Fruit fly (Drosophila melanogaster) whole organism, pupa: ENCODE results near the gene kon.
A peak's percentile ranks its signal among the peaks of the same experiment; 100 is the strongest.

Experiments used
- CG10348 ChIP-seq: fragments of 200-800 bp; sonication (Bioruptor generic); IDR thresholded peaks from 2 replicates; pipeline ENCODE4 v1.3.6; 2022; ENCODE audit warnings: missing biosample characterization, missing genetic modification characterization
- CG12605 ChIP-seq: fragments of 200-800 bp; sonication (Bioruptor generic); IDR thresholded peaks from 2 replicates; pipeline ENCODE4 v1.3.6; 2022; ENCODE audit warnings: missing biosample characterization, missing genetic modification characterization
- CG13204 ChIP-seq: fragments of 200-800 bp; sonication (Bioruptor generic); optimal IDR thresholded peaks from 2 replicates; lab custom pipeline; 2018; ENCODE audit warnings: missing biosample characterization, mild to moderate bottlenecking, missing genetic modification characterization, moderate library complexity
- CG14655 ChIP-seq: fragments of 200-800 bp; sonication (Bioruptor generic); optimal IDR thresholded peaks from 3 replicates; lab custom pipeline; 2017; ENCODE audit warnings: mild to moderate bottlenecking, missing biosample characterization, missing genetic modification reagents, missing genetic modification characterization
- CG15710 ChIP-seq: fragments of 200-800 bp; sonication (Bioruptor generic); optimal IDR thresholded peaks from 2 replicates; lab custom pipeline; 2018; ENCODE audit warnings: missing biosample characterization, mild to moderate bottlenecking, missing genetic modification characterization, moderate library complexity
- CG17806 ChIP-seq: fragments of 200-800 bp; sonication (Bioruptor generic); optimal IDR thresholded peaks from 2 replicates; lab custom pipeline; 2018; ENCODE audit warnings: missing biosample characterization, mild to moderate bottlenecking, missing genetic modification characterization, moderate library complexity
- CG32121 ChIP-seq: fragments of 200-800 bp; sonication (Bioruptor generic); IDR thresholded peaks from 2 replicates; pipeline ENCODE4 v1.3.6; 2022; ENCODE audit warnings: missing biosample characterization, missing genetic modification characterization
- CG34367 ChIP-seq: fragments of 200-800 bp; sonication (Bioruptor generic); optimal IDR thresholded peaks from 2 replicates; lab custom pipeline; 2018; ENCODE audit warnings: missing biosample characterization, mild to moderate bottlenecking, missing genetic modification characterization
- CG4496 ChIP-seq: fragments of 200-800 bp; sonication (Bioruptor generic); IDR thresholded peaks from 3 replicates; pipeline ENCODE4 v1.3.6; 2022; ENCODE audit warnings: missing biosample characterization, missing genetic modification characterization
- CG8159 ChIP-seq: fragments of 200-800 bp; sonication (Bioruptor generic); optimal IDR thresholded peaks from 3 replicates; lab custom pipeline; 2018; ENCODE audit warnings: missing biosample characterization, mild to moderate bottlenecking, missing genetic modification characterization, moderate library complexity
- CG8301 ChIP-seq: fragments of 200-800 bp; sonication (Bioruptor generic); optimal IDR thresholded peaks from 2 replicates; lab custom pipeline; 2018; ENCODE audit warnings: missing biosample characterization, mild to moderate bottlenecking, missing genetic modification characterization
- CG9948 ChIP-seq: fragments of 200-800 bp; sonication (Bioruptor generic); optimal IDR thresholded peaks from 2 replicates; lab custom pipeline; 2018; ENCODE audit warnings: missing biosample characterization, mild to moderate bottlenecking, missing genetic modification characterization, moderate library complexity
- D1 ChIP-seq: fragments of 200-800 bp; sonication (Bioruptor generic); optimal IDR thresholded peaks from 2 replicates; lab custom pipeline; 2018; ENCODE audit warnings: missing biosample characterization, mild to moderate bottlenecking, missing genetic modification characterization, moderate library complexity
- EcR ChIP-seq: fragments of 200-800 bp; sonication (Bioruptor generic); optimal IDR thresholded peaks from 3 replicates; lab custom pipeline; 2019; ENCODE audit warnings: missing biosample characterization, missing genetic modification characterization, mild to moderate bottlenecking, moderate library complexity, missing genetic modification reagents
- Ets98B ChIP-seq: fragments of 200-800 bp; sonication (Bioruptor generic); IDR thresholded peaks from 2 replicates; pipeline ENCODE4 v1.3.6; 2022; ENCODE audit warnings: missing biosample characterization, missing genetic modification characterization
- Pif1A ChIP-seq: fragments of 200-800 bp; sonication (Bioruptor generic); optimal IDR thresholded peaks from 3 replicates; lab custom pipeline; 2016; ENCODE audit warnings: missing biosample characterization, missing genetic modification characterization
- Pif1B ChIP-seq: fragments of 200-800 bp; sonication (Bioruptor generic); optimal IDR thresholded peaks from 3 replicates; lab custom pipeline; 2016; ENCODE audit warnings: missing biosample characterization, missing genetic modification characterization
- Snoo ChIP-seq: fragments of 200-800 bp; sonication (Bioruptor generic); optimal IDR thresholded peaks from 3 replicates; lab custom pipeline; 2017; ENCODE audit warnings: missing biosample characterization, mild to moderate bottlenecking, missing genetic modification characterization, inconsistent platforms
- fd96Ca ChIP-seq: fragments of 200-800 bp; sonication (Bioruptor generic); IDR thresholded peaks from 3 replicates; pipeline ENCODE4 v1.3.6; 2022; ENCODE audit warnings: missing biosample characterization, missing genetic modification characterization
- gl ChIP-seq: fragments of 200-800 bp; sonication (Bioruptor generic); optimal IDR thresholded peaks from 2 replicates; lab custom pipeline; 2018; ENCODE audit warnings: missing biosample characterization, mild to moderate bottlenecking, missing genetic modification characterization
- rn ChIP-seq: fragments of 200-800 bp; sonication (Bioruptor generic); IDR thresholded peaks from 2 replicates; pipeline ENCODE4 v1.3.6; 2022; ENCODE audit warnings: missing biosample characterization, missing genetic modification characterization

Gene kon

DNA sequence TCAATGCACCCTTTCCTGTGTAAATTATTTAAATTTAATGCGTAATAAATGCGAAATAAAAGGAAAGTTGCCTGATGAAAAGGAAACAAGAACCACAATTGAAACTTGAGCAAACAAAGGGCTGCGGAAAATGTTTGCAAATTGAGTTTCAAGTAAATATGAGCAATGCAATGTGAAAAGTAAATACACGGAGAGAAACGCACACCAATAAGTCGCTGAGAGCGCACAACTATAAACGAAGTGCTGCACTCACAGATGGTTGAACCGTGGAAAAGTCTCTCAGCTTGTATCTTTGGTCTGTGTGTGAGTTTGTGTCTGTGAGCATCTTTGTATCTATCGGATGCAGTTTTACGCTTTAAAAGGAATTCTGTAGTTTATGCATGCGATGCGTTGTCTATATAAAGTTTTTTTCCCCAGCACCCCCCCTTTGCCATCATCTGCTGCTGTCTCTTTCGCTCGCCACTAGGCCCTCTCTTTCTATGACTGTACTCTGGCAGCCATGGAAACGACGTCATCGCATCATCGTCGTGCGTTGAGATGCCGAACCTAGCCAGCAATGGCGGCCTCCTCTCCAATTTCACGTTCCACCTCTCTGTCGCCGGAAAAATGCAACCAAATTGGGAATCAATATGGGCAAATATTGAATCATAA lies 44.0 kb downstream of the kon start:
- peak; percentile 69 for TF ChIP-seq Ets98B (GFP tag; lab: Robert Waterston, UW)
- peak; percentile 25 for TF ChIP-seq Snoo (tag; lab: Kevin White, UChicago)
- peak; percentile 42 for TF ChIP-seq CG15710 (tag; lab: Kevin White, UChicago)
- peak; percentile 46 for TF ChIP-seq CG34367
- TF ChIP-seq CG4496 (GFP tag; lab: Robert Waterston, UW): no peak; the same call in 1 of the 3 replicates
- no peak for TF ChIP-seq D1 (tag; lab: Kevin White, UChicago)
- TF ChIP-seq gl: peak; percentile 64
- peak; percentile 40 for TF ChIP-seq CG12605 (GFP tag; lab: Robert Waterston, UW)
- TF ChIP-seq CG10348: no peak
- peak; percentile 44 for TF ChIP-seq Pif1B (GFP tag; lab: Kevin White, UChicago)
- TF ChIP-seq rn: no peak
- TF ChIP-seq CG9948 (tag; lab: Kevin White, UChicago): no peak
- TF ChIP-seq EcR: peak; percentile 90
- peak; percentile 79 for TF ChIP-seq fd96Ca (GFP tag; lab: Robert Waterston, UW)
- TF ChIP-seq CG13204: peak; percentile 52
- peak; percentile 52 for TF ChIP-seq Pif1A (GFP tag; lab: Kevin White, UChicago)
- peak; percentile 2 for TF ChIP-seq CG8301 (tag; lab: Kevin White, UChicago)
- peak; percentile 35 for TF ChIP-seq CG8159 (tag; lab: Kevin White, UChicago)
- peak; percentile 36 for TF ChIP-seq CG14655 (GFP tag; lab: Kevin White, UChicago)
- TF ChIP-seq CG32121: peak; percentile 71
- peak; percentile 30 for TF ChIP-seq CG17806 (tag; lab: Kevin White, UChicago)

DNA sequence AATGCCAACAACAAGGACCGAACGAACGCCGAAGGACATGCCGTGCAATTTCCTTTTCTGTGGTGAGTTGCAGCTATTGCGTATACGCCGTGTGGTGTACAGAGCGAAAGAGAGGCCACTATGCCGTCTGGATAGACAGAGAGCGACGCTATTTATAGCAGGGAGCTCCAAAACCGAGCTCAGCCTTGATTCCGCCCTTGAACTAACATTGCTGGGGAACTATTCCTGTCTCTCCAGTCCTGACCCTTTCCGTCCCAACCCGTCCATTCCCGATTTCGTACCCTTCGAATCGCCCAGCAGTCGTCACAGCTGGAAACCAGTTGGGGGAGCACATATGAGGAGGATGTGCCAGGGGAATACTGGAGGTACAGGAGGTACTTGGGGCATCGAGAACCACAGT lies 45.3 kb downstream of the kon start:
- no peak for TF ChIP-seq Pif1A (GFP tag; lab: Kevin White, UChicago)
- TF ChIP-seq CG10348: no peak
- peak; percentile 57 for TF ChIP-seq CG13204
- TF ChIP-seq CG15710 (tag; lab: Kevin White, UChicago): no peak
- TF ChIP-seq Snoo (tag; lab: Kevin White, UChicago): no peak
- no peak for TF ChIP-seq D1 (tag; lab: Kevin White, UChicago)
- TF ChIP-seq Pif1B (GFP tag; lab: Kevin White, UChicago): no peak
- no peak for TF ChIP-seq CG8301 (tag; lab: Kevin White, UChicago)
- no peak for TF ChIP-seq fd96Ca (GFP tag; lab: Robert Waterston, UW)
- TF ChIP-seq CG9948 (tag; lab: Kevin White, UChicago): no peak
- 0 out of 3 replicates have a peak, but pooled peaks have one; percentile 32 for TF ChIP-seq CG4496 (GFP tag; lab: Robert Waterston, UW)
- no peak for TF ChIP-seq gl
- peak; percentile 89 for TF ChIP-seq EcR
- TF ChIP-seq CG17806 (tag; lab: Kevin White, UChicago): no peak
- no peak for TF ChIP-seq rn
- TF ChIP-seq CG14655 (GFP tag; lab: Kevin White, UChicago): no peak

DNA sequence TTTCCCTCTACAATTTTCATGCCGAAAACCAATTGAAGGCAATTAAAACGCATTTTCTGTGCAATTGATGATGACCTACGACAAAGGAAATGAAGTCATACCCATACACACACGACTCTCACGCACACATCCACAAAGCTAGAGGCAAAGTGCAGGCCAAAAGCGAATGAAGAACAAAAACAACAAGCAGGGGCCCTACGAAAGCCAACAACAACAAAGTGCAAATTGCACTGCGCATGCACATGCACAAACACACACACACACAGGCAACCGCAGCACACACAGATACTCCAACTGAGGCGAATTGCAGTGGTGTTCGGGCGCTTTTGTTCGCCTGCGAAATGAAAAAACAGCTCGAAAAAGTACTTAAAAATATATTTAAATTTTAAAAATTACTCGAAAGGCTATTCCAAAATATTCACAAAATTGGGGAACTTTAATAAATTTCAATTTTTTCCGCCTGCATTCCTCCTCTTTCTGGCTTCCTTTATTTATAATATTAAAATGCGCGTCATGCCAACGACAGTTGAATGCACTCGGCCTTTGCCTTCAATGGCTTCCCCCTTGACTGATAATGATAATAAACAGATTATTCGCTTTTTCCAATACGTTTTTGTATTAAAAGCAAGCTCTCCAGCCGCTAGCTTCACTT lies 46.7 kb downstream of the kon start:
- TF ChIP-seq CG10348 (no peak), Snoo (tag; lab: Kevin White, UChicago) (no peak), CG15710 (tag; lab: Kevin White, UChicago) (peak; percentile 42), rn (no peak), CG14655 (GFP tag; lab: Kevin White, UChicago) (peak; percentile 33), Pif1A (GFP tag; lab: Kevin White, UChicago) (peak; percentile 38), CG8159 (tag; lab: Kevin White, UChicago) (no peak), fd96Ca (GFP tag; lab: Robert Waterston, UW) (peak; percentile 73; the same call in 1 of the 3 replicates), CG9948 (tag; lab: Kevin White, UChicago) (no peak), EcR (peak; percentile 95), D1 (tag; lab: Kevin White, UChicago) (no peak), CG12605 (GFP tag; lab: Robert Waterston, UW) (peak; percentile 77), CG32121 (peak; percentile 42; the same call in 1 of the 2 replicates), Pif1B (GFP tag; lab: Kevin White, UChicago) (peak; percentile 43), gl (peak; percentile 73), CG13204 (peak; percentile 63), CG4496 (GFP tag; lab: Robert Waterston, UW) (peak; percentile 56; the same call in 2 of the 3 replicates), CG17806 (tag; lab: Kevin White, UChicago) (no peak), CG34367 (peak; percentile 16), CG8301 (tag; lab: Kevin White, UChicago) (peak; percentile 19), Ets98B (GFP tag; lab: Robert Waterston, UW) (peak; percentile 55; the same call in 1 of the 2 replicates)

DNA sequence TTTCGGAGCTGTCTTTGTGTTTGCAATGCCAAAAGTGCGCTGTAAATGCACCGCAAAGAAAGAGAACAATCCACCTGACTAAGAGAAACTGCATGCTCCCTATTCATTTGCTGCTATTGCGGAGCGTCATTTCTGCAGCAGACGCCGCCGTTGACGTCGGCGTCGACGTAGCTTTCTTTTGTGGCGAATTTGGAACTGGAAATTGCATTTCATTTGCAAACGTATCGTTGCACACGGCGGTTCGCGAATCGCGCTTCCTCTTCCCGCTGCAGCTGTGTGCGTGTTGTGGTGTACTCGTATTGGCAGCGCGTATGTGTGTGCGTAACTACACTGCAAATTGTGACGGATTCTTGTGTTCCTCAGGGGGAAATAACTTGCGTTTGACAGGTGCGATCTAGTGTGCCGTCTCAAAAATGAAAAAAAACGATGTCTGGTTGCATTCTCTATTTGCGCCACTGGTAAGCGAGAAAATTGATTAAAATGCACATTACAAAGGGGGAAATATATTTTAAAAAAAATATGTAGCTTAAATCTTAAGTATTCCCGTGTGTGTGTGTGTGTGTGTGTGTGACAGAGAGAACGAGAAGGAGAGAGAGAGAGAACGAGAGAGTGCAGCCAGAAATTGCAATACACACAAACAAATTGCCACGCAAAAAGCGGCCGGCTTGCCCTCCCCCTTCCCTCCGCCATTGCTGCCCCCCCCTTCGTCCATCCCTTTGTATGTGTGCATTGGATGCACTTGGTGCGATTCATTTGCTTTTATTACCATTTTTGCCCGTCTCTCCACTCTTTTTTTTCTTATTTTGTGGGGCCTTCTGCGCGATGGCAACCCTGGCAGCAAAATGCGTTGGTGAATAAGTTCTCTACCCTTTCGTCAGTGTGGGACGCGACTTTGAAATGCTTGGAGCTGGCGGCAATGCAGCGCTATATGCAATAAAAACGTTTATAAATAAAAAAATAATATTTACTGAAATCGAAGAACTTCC lies 48.0 kb downstream of the kon start:
- peak; percentile 99 for TF ChIP-seq CG32121
- TF ChIP-seq gl: peak; percentile 100
- peak; percentile 98 for TF ChIP-seq CG17806 (tag; lab: Kevin White, UChicago)
- peak; percentile 99 for TF ChIP-seq fd96Ca (GFP tag; lab: Robert Waterston, UW)
- TF ChIP-seq Pif1B (GFP tag; lab: Kevin White, UChicago): peak; percentile 85
- 0 out of 2 replicates have a peak, but pooled peaks have one; percentile 8 for TF ChIP-seq CG10348
- peak; percentile 65 for TF ChIP-seq Snoo (tag; lab: Kevin White, UChicago)
- TF ChIP-seq CG9948 (tag; lab: Kevin White, UChicago): peak; percentile 95
- TF ChIP-seq CG14655 (GFP tag; lab: Kevin White, UChicago): peak; percentile 99
- TF ChIP-seq CG8301 (tag; lab: Kevin White, UChicago): peak; percentile 97
- peak; percentile 85 for TF ChIP-seq D1 (tag; lab: Kevin White, UChicago)
- TF ChIP-seq CG4496 (GFP tag; lab: Robert Waterston, UW): peak; percentile 100
- TF ChIP-seq CG13204: peak; percentile 100
- peak; percentile 99 for TF ChIP-seq CG15710 (tag; lab: Kevin White, UChicago)
- peak; percentile 97 for TF ChIP-seq CG8159 (tag; lab: Kevin White, UChicago)
- peak; percentile 99 for TF ChIP-seq rn
- peak; percentile 99 for TF ChIP-seq Ets98B (GFP tag; lab: Robert Waterston, UW)
- peak; percentile 99 for TF ChIP-seq CG12605 (GFP tag; lab: Robert Waterston, UW)
- TF ChIP-seq EcR: peak; percentile 88
- peak; percentile 97 for TF ChIP-seq CG34367
- TF ChIP-seq Pif1A (GFP tag; lab: Kevin White, UChicago): peak; percentile 91
